Worm (Caenorhabditis elegans): Measurements from ENCODE around the gene T25E12.14.

The T25E12.14 gene

DNA sequence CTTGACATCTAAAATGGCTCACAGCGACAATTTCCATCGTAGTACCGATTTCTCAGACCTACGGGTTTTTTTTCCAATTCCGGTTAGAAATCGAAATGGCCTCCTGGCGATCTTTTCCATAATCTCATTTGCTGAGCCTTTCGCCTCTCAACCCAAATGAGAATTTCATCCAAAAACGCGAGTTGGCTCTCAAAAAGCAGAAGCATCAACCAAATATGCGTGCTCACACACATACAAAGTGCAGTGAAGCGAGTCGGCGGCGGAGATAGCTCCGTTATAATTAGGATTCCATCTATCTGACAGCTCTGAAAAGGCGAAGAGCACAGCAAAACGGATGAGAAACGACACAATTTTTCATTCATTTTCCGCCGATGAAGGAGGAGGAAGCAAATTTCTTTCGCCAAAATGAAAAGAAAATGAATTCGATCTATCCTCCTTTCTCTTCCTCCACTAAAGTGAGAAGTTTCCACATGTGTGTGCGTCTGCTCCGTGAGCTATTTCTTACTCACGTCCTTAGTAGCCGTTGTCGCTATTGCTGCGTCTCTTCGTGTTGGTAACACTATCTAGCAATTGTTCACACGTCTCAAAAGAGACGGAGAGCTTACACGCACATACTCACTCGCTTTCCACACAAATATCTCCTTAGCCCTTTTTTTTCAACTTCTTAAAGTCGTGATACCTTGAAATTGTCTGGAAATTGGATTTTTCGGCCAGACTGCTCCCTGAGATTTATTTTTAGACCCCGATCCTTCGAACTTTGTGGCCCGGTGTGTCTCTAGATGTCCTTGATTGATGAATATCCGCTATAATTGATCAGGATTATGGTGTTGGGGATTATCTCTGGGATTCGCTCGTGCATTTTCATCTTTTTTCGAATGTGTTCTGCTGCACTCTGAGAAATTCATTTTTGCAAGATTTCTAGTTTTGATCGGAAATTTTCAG lies 25.3 kb downstream of the T25E12.14 start:
- TF ChIP-seq tab-1 (GFP tag; IDR thresholded peaks at IDR 0.05) = no peak
- TF ChIP-seq med-1 (GFP tag; optimal IDR thresholded peaks at IDR 0.05; ENCODE audit: insufficient read depth) = no peak
- TF ChIP-seq ztf-23 (GFP tag; IDR thresholded peaks at IDR 0.05) = no peak
- no peak for TF ChIP-seq ztf-29 (GFP tag; IDR thresholded peaks at IDR 0.05)
- TF ChIP-seq klf-2 (GFP tag; conservative IDR thresholded peaks at IDR 0.05) = no peak
- TF ChIP-seq T22C8.4 (GFP tag; IDR thresholded peaks at IDR 0.05) = no peak
- no peak for TF ChIP-seq ref-1 (GFP tag; conservative IDR thresholded peaks at IDR 0.05)
- TF ChIP-seq flt-1 (GFP tag; IDR thresholded peaks at IDR 0.05) = no peak
- TF ChIP-seq cog-1 (tag; optimal IDR thresholded peaks at IDR 0.05) = no peak

- no peak for TF ChIP-seq T22C8.4 (GFP tag; IDR thresholded peaks at IDR 0.05)
- no peak for TF ChIP-seq ztf-23 (GFP tag; IDR thresholded peaks at IDR 0.05)
- TF ChIP-seq tab-1 (GFP tag; IDR thresholded peaks at IDR 0.05) = no peak
- no peak for TF ChIP-seq ref-1 (GFP tag; conservative IDR thresholded peaks at IDR 0.05)
- TF ChIP-seq klf-2 (GFP tag; conservative IDR thresholded peaks at IDR 0.05) = no peak
- TF ChIP-seq cog-1 (tag; optimal IDR thresholded peaks at IDR 0.05) = no peak
- no peak for TF ChIP-seq med-1 (GFP tag; optimal IDR thresholded peaks at IDR 0.05; ENCODE audit: insufficient read depth)
- TF ChIP-seq flt-1 (GFP tag; IDR thresholded peaks at IDR 0.05) = no peak
- no peak for TF ChIP-seq ztf-29 (GFP tag; IDR thresholded peaks at IDR 0.05)
Measured at ce11 chrV:16756166-16756565, 29.2 kb downstream of the T25E12.14 start.

DNA sequence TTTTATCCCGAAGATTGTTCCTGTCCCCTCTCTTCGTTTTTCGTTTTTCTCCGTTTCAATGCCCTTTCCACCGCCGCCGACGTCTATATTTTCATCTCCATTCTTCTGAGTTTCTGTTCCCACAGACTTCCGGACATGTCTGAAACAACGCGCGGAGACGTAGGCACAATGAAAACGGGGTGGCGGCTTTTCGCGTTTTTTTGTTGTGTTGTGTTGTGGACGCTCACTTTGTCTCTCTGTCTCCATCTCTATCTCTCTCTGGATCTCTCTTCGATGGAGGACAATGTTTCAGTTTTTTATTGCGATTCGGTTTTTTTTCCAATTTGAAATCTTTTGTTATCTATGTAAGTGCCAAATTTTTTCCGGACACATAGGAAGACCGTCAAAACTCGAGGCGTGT lies 32.9 kb downstream of the T25E12.14 start:
- TF ChIP-seq T22C8.4 (GFP tag; IDR thresholded peaks at IDR 0.05) (no peak), ztf-29 (GFP tag; IDR thresholded peaks at IDR 0.05) (no peak), flt-1 (GFP tag; IDR thresholded peaks at IDR 0.05) (no peak), klf-2 (GFP tag; conservative IDR thresholded peaks at IDR 0.05) (no peak), cog-1 (tag; optimal IDR thresholded peaks at IDR 0.05) (no peak), med-1 (GFP tag; optimal IDR thresholded peaks at IDR 0.05; ENCODE audit: insufficient read depth) (no peak), ztf-23 (GFP tag; IDR thresholded peaks at IDR 0.05) (no peak), ref-1 (GFP tag; conservative IDR thresholded peaks at IDR 0.05) (no peak), tab-1 (GFP tag; IDR thresholded peaks at IDR 0.05) (no peak)

DNA sequence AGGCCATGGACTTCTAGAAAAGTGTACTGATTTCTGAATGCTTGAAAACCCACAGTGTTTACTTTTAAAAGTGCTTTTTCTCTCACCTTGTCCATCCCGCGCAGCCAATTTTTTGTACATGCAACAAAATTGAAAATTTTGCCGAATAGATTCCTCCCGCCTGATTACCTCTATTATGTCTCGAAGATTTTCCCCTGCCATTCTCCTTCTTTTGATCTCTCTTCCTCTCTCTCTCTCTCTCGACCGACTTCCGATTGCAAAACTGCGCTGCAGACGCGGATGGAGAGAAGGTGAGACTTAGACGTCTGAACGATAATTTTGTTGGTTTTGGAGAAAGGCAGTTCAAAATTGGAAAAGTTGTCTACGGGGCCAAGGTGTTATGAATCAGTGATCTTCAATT lies 47.4 kb downstream of the T25E12.14 start:
- TF ChIP-seq klf-2 (GFP tag; conservative IDR thresholded peaks at IDR 0.05) = no peak
- no peak for TF ChIP-seq ztf-29 (GFP tag; IDR thresholded peaks at IDR 0.05)
- TF ChIP-seq T22C8.4 (GFP tag; IDR thresholded peaks at IDR 0.05) = no peak
- no peak for TF ChIP-seq tab-1 (GFP tag; IDR thresholded peaks at IDR 0.05)
- no peak for TF ChIP-seq flt-1 (GFP tag; IDR thresholded peaks at IDR 0.05)
- TF ChIP-seq ref-1 (GFP tag; conservative IDR thresholded peaks at IDR 0.05) = no peak
- TF ChIP-seq ztf-23 (GFP tag; IDR thresholded peaks at IDR 0.05) = no peak
- TF ChIP-seq cog-1 (tag; optimal IDR thresholded peaks at IDR 0.05) = no peak
- no peak for TF ChIP-seq med-1 (GFP tag; optimal IDR thresholded peaks at IDR 0.05; ENCODE audit: insufficient read depth)
